Worm (Caenorhabditis elegans): Measurements from ENCODE around the gene col-108.

- TF ChIP-seq tbx-2 (tag; optimal IDR thresholded peaks at IDR 0.05) = no peak
- no peak for TF ChIP-seq fkh-10 (GFP tag; optimal IDR thresholded peaks at IDR 0.05)
- TF ChIP-seq lim-6 (tag; optimal IDR thresholded peaks at IDR 0.05) = no peak
- no peak for TF ChIP-seq ama-1 (optimal IDR thresholded peaks at IDR 0.05)
These were observed 9.8 kb upstream of the col-108 start for ce11 chrIV:1758595-1758994.

All from whole organism, late embryonic.